Fruit fly (Drosophila melanogaster): ENCODE measurements around the gene Dh44.

Gene Dh44

dm6 chr3R:9637882-9638281 is at the start of gene Dh44:
Gene Dh44 (plus strand): TSS chr3R:9638182.
- TF ChIP-seq Eip78C (GFP tag) (no peak), spab (GFP tag; optimal IDR thresholded peaks at IDR 0.05) (no peak), CG31627 (GFP tag; optimal IDR thresholded peaks at IDR 0.05) (no peak), CG16779 (tag; optimal IDR thresholded peaks at IDR 0.05) (no peak), CG32006 (GFP tag; optimal IDR thresholded peaks at IDR 0.05) (no peak), Blimp-1 (GFP tag; optimal IDR thresholded peaks at IDR 0.05) (no peak)

- TF ChIP-seq Ets96B (tag; optimal IDR thresholded peaks at IDR 0.05), result no peak
- peak; percentile 37 for TF ChIP-seq esn (GFP tag; optimal IDR thresholded peaks at IDR 0.05)
- no peak for TF ChIP-seq salr (GFP tag; optimal IDR thresholded peaks at IDR 0.05)
- no peak for TF ChIP-seq Hr4 (GFP tag; optimal IDR thresholded peaks at IDR 0.05)
- no peak for TF ChIP-seq Blimp-1 (GFP tag; optimal IDR thresholded peaks at IDR 0.05)
- peak; percentile 10 for TF ChIP-seq net (GFP tag; optimal IDR thresholded peaks at IDR 0.05)
- no peak for TF ChIP-seq CG15336 (GFP tag; IDR thresholded peaks at IDR 0.05)
- TF ChIP-seq CG9139 (GFP tag; optimal IDR thresholded peaks at IDR 0.05), result no peak
- TF ChIP-seq pdm3 (GFP tag; optimal IDR thresholded peaks at IDR 0.05), result peak; percentile 35
- TF ChIP-seq CG16779 (tag; optimal IDR thresholded peaks at IDR 0.05), result no peak
- no peak for TF ChIP-seq CG6276 (GFP tag; optimal IDR thresholded peaks at IDR 0.05)
- TF ChIP-seq dsx (GFP tag; optimal IDR thresholded peaks at IDR 0.05; ENCODE audit: poor library complexity, severe bottlenecking), result peak; percentile 96
- peak; percentile 66 for TF ChIP-seq fkh (GFP tag; optimal IDR thresholded peaks at IDR 0.05)
- no peak for TF ChIP-seq CG4318 (GFP tag; optimal IDR thresholded peaks at IDR 0.05)
- TF ChIP-seq CG1621 (tag; optimal IDR thresholded peaks at IDR 0.05), result no peak
- no peak for TF ChIP-seq CG6163 (GFP tag; IDR thresholded peaks at IDR 0.05)
- peak; percentile 53 for TF ChIP-seq Sox14 (GFP tag; optimal IDR thresholded peaks at IDR 0.05)
- TF ChIP-seq fd85E (GFP tag; optimal IDR thresholded peaks at IDR 0.05), result no peak
- no peak for TF ChIP-seq Sox102F (GFP tag; optimal IDR thresholded peaks at IDR 0.05)
- TF ChIP-seq lz (GFP tag; optimal IDR thresholded peaks at IDR 0.05), result peak; percentile 30
- no peak for TF ChIP-seq CG10669 (GFP tag; optimal IDR thresholded peaks at IDR 0.05)
- TF ChIP-seq CG3032 (tag; optimal IDR thresholded peaks at IDR 0.05), result no peak
- no peak for TF ChIP-seq eg (GFP tag; IDR thresholded peaks at IDR 0.05)
- no peak for TF ChIP-seq Sox15 (GFP tag; optimal IDR thresholded peaks at IDR 0.05)
- no peak for TF ChIP-seq CG8319 (GFP tag; optimal IDR thresholded peaks at IDR 0.05)
- TF ChIP-seq dac (GFP tag; optimal IDR thresholded peaks at IDR 0.05), result no peak
- peak in 1 of 2 experiments; percentile 14 for TF ChIP-seq ss (GFP tag; optimal IDR thresholded peaks at IDR 0.05)
- no peak for TF ChIP-seq CG11762 (GFP tag; optimal IDR thresholded peaks at IDR 0.05; ENCODE audit: insufficient read depth)
- no peak for TF ChIP-seq Gug (GFP tag; IDR thresholded peaks at IDR 0.05)
- TF ChIP-seq spab (GFP tag; optimal IDR thresholded peaks at IDR 0.05), result no peak
- no peak for TF ChIP-seq CG32006 (GFP tag; optimal IDR thresholded peaks at IDR 0.05)
- no peak for TF ChIP-seq CG8632 (GFP tag; optimal IDR thresholded peaks at IDR 0.05)
- TF ChIP-seq CG34406 (GFP tag; optimal IDR thresholded peaks at IDR 0.05), result no peak
- no peak for TF ChIP-seq CG11294 (GFP tag; IDR thresholded peaks at IDR 0.05)
- TF ChIP-seq CG10631 (GFP tag; optimal IDR thresholded peaks at IDR 0.05), result peak; percentile 24
- TF ChIP-seq CG8119 (GFP tag; IDR thresholded peaks at IDR 0.05), result no peak
- no peak for TF ChIP-seq Lpt (GFP tag; optimal IDR thresholded peaks at IDR 0.05)
- no peak for TF ChIP-seq CG11902 (GFP tag; optimal IDR thresholded peaks at IDR 0.05)
- TF ChIP-seq Eip75B (GFP tag; optimal IDR thresholded peaks at IDR 0.05), result no peak
- TF ChIP-seq cyc (GFP tag; optimal IDR thresholded peaks at IDR 0.05), result peak; percentile 12
- TF ChIP-seq fd59A (GFP tag; optimal IDR thresholded peaks at IDR 0.05), result no peak
- TF ChIP-seq Eip78C (GFP tag), result no peak
- TF ChIP-seq CG7368 (GFP tag; optimal IDR thresholded peaks at IDR 0.05), result no peak
- no peak for TF ChIP-seq OdsH (GFP tag; optimal IDR thresholded peaks at IDR 0.05)
- TF ChIP-seq CG31627 (GFP tag; optimal IDR thresholded peaks at IDR 0.05), result peak; percentile 52
- TF ChIP-seq CG3919 (GFP tag; optimal IDR thresholded peaks at IDR 0.05), result peak; percentile 27
- TF ChIP-seq acj6 (GFP tag; optimal IDR thresholded peaks at IDR 0.05), result no peak
- no peak for TF ChIP-seq achi (GFP tag; optimal IDR thresholded peaks at IDR 0.05)
- no peak for TF ChIP-seq Ets21C (GFP tag; optimal IDR thresholded peaks at IDR 0.05)
These were observed 46.9 kb upstream of the Dh44 start, which contains the start of the genes bocks and CG8312 for dm6 chr3R:9590952-9591532. Gene bocks (minus strand): TSS chr3R:9591002. Gene CG8312 (plus strand): TSS chr3R:9591309.
